Worm (Caenorhabditis elegans) whole organism, early embryonic: ENCODE results near the gene K02D10.2.

ENCODE experiments used
- B0310.2 ChIP-seq: sonication (generic microtip); optimal IDR thresholded peaks from 2 replicates; lab custom pipeline; 2016; ENCODE audit warnings: mild to moderate bottlenecking, missing genetic modification characterization, missing compliant biosample characterization
- F13C5.2 ChIP-seq: sonication (generic microtip); optimal IDR thresholded peaks from 2 replicates; lab custom pipeline; 2017; ENCODE audit warnings: mild to moderate bottlenecking, missing genetic modification characterization, inconsistent platforms, missing compliant biosample characterization
- aly-1 ChIP-seq: sonication (generic microtip); optimal IDR thresholded peaks from 2 replicates; lab custom pipeline; 2016; ENCODE audit warnings: missing genetic modification characterization, missing compliant biosample characterization
- ama-1 ChIP-seq: fragments of 150-350 bp; optimal IDR thresholded peaks from 2 replicates; lab custom pipeline; 2014
- ceh-13 ChIP-seq: fragments of 200-800 bp; sonication (Bioruptor generic); optimal IDR thresholded peaks from 2 replicates; lab custom pipeline; 2018; ENCODE audit warnings: mild to moderate bottlenecking, missing genetic modification characterization, missing compliant biosample characterization
- ceh-36 ChIP-seq: sonication (generic microtip); optimal IDR thresholded peaks from 2 replicates; lab custom pipeline; 2016; ENCODE audit warnings: missing genetic modification characterization, inconsistent platforms, missing compliant biosample characterization
- ets-7 ChIP-seq: sonication (generic microtip); optimal IDR thresholded peaks from 2 replicates; lab custom pipeline; 2016; ENCODE audit warnings: missing genotype, missing genetic modification characterization, missing compliant biosample characterization
- flt-1 ChIP-seq: fragments of 200-800 bp; sonication (Bioruptor generic); IDR thresholded peaks from 2 replicates; pipeline ENCODE4 v1.3.6; 2022; ENCODE audit warnings: missing genetic modification characterization, missing compliant biosample characterization
- hmbx-1 ChIP-seq: sonication (generic microtip); optimal IDR thresholded peaks from 2 replicates; lab custom pipeline; 2016; ENCODE audit warnings: mild to moderate bottlenecking, missing genetic modification characterization, missing compliant biosample characterization
- hmg-4 ChIP-seq: fragments of 200-800 bp; sonication (Bioruptor generic); optimal IDR thresholded peaks from 2 replicates; lab custom pipeline; 2018; ENCODE audit warnings: mild to moderate bottlenecking, missing genetic modification characterization, missing compliant biosample characterization
- hnd-1 ChIP-seq: sonication (generic microtip); optimal IDR thresholded peaks from 2 replicates; lab custom pipeline; 2016; ENCODE audit warnings: missing genetic modification characterization, missing compliant biosample characterization
- pes-1 ChIP-seq: fragments of 200-800 bp; sonication (Bioruptor generic); IDR thresholded peaks from 2 replicates; pipeline ENCODE4 v1.3.6; 2022; ENCODE audit warnings: missing genetic modification reagents, missing genetic modification characterization, missing compliant biosample characterization
- scrt-1 ChIP-seq: fragments of 200-800 bp; sonication (Bioruptor generic); IDR thresholded peaks from 2 replicates; pipeline ENCODE4 v1.3.6; 2022; ENCODE audit warnings: missing genetic modification characterization, missing compliant biosample characterization
- sea-1 ChIP-seq: fragments of 200-800 bp; sonication (Bioruptor generic); conservative IDR thresholded peaks from 2 replicates; pipeline ENCODE4 v1.3.6; 2022; ENCODE audit warnings: missing genetic modification characterization, missing compliant biosample characterization
- tbx-11 ChIP-seq: fragments of 200-800 bp; sonication (Bioruptor generic); IDR thresholded peaks from 2 replicates; pipeline ENCODE4 v1.3.6; 2022; ENCODE audit warnings: missing genetic modification characterization, missing compliant biosample characterization
- tbx-37 ChIP-seq: fragments of 200-800 bp; sonication (Bioruptor generic); conservative IDR thresholded peaks from 2 replicates; pipeline ENCODE4 v1.3.6; 2022; ENCODE audit warnings: missing genetic modification reagents, missing genetic modification characterization, missing compliant biosample characterization
- tra-4 ChIP-seq: sonication (generic microtip); optimal IDR thresholded peaks from 2 replicates; lab custom pipeline; 2017; ENCODE audit warnings: missing genetic modification characterization, missing compliant biosample characterization

K02D10.2 gene

ce11 chrIII:8749487-8749886, 21.6 kb downstream of the K02D10.2 start, which contains the start of gene sma-2:
sma-2 (plus strand) TSS chrIII:8749680.
- TF ChIP-seq aly-1 (tag; lab: Kevin White, UChicago) (no peak), tra-4 (tag; lab: Kevin White, UChicago) (no peak), scrt-1 (GFP tag; lab: Robert Waterston, UW) (no peak), hmg-4 (GFP tag; lab: Kevin White, UChicago) (no peak), hnd-1 (tag; lab: Kevin White, UChicago) (no peak), flt-1 (GFP tag; lab: Robert Waterston, UW) (no peak)

ce11 chrIII:8748620-8749019, 22.4 kb downstream of the K02D10.2 start:
- TF ChIP-seq tbx-37 (GFP tag; lab: Robert Waterston, UW) (no peak), ceh-36 (no peak), pes-1 (GFP tag; lab: Robert Waterston, UW) (no peak), ets-7 (tag; lab: Kevin White, UChicago) (no peak), F13C5.2 (tag; lab: Kevin White, UChicago) (no peak), hmbx-1 (tag; lab: Kevin White, UChicago) (no peak), aly-1 (tag; lab: Kevin White, UChicago) (no peak), tra-4 (tag; lab: Kevin White, UChicago) (no peak), ceh-13 (GFP tag; lab: Kevin White, UChicago) (no peak), B0310.2 (no peak), hnd-1 (tag; lab: Kevin White, UChicago) (no peak), scrt-1 (GFP tag; lab: Robert Waterston, UW) (no peak), ama-1 (lab: Kevin White, UChicago) (no peak), hmg-4 (GFP tag; lab: Kevin White, UChicago) (no peak), sea-1 (GFP tag; lab: Robert Waterston, UW) (no peak), flt-1 (GFP tag; lab: Robert Waterston, UW) (no peak)

- TF ChIP-seq ceh-13 (GFP tag; lab: Kevin White, UChicago), result no peak
- TF ChIP-seq hmbx-1 (tag; lab: Kevin White, UChicago), result no peak
- no peak for TF ChIP-seq hnd-1 (tag; lab: Kevin White, UChicago)
- TF ChIP-seq aly-1 (tag; lab: Kevin White, UChicago), result no peak
- TF ChIP-seq tbx-37 (GFP tag; lab: Robert Waterston, UW), result no peak
Observed at ce11 chrIII:8745214-8745613, 25.8 kb downstream of the K02D10.2 start.

DNA sequence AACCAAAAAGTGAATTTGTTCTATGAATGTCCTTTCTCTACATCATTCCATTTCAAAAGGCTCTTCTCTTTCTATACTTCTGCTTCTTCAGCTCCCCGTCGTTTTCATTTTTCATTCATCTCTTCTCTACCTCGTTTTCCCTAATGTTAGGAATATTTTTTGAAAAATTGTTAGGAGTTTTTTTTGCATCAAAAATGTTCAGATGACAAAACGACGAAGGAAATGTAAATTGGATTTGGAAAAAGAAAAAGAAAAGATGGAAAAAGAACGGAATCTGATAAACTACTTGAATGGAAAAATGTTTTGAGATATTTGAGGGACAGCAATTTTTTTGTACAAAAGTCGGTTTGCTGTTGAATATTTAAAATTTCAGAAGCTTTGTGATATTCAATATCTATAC, 26.3 kb downstream of the K02D10.2 start:
- no peak for TF ChIP-seq sea-1 (GFP tag; lab: Robert Waterston, UW)
- no peak for TF ChIP-seq B0310.2
- no peak for TF ChIP-seq ceh-36
- no peak for TF ChIP-seq ets-7 (tag; lab: Kevin White, UChicago)
- TF ChIP-seq hnd-1 (tag; lab: Kevin White, UChicago), result no peak
- no peak for TF ChIP-seq F13C5.2 (tag; lab: Kevin White, UChicago)
- no peak for TF ChIP-seq tra-4 (tag; lab: Kevin White, UChicago)
- TF ChIP-seq pes-1 (GFP tag; lab: Robert Waterston, UW), result no peak
- no peak for TF ChIP-seq tbx-11
- no peak for TF ChIP-seq ceh-13 (GFP tag; lab: Kevin White, UChicago)
- no peak for TF ChIP-seq tbx-37 (GFP tag; lab: Robert Waterston, UW)
- no peak for TF ChIP-seq ama-1 (lab: Kevin White, UChicago)
- no peak for TF ChIP-seq aly-1 (tag; lab: Kevin White, UChicago)
- no peak for TF ChIP-seq flt-1 (GFP tag; lab: Robert Waterston, UW)
- TF ChIP-seq scrt-1 (GFP tag; lab: Robert Waterston, UW), result no peak

ce11 chrIII:8743796-8744404, 27.2 kb downstream of the K02D10.2 start, which contains the start of gene ZK370.6:
ZK370.6 (minus strand) TSS chrIII:8743846.
- no peak for TF ChIP-seq scrt-1 (GFP tag; lab: Robert Waterston, UW)
- TF ChIP-seq ets-7 (tag; lab: Kevin White, UChicago), result no peak
- no peak for TF ChIP-seq hmbx-1 (tag; lab: Kevin White, UChicago)
- TF ChIP-seq tbx-11, result no peak
- no peak for TF ChIP-seq pes-1 (GFP tag; lab: Robert Waterston, UW)
- TF ChIP-seq ceh-36, result no peak
- no peak for TF ChIP-seq aly-1 (tag; lab: Kevin White, UChicago)
- no peak for TF ChIP-seq tra-4 (tag; lab: Kevin White, UChicago)
- TF ChIP-seq ceh-13 (GFP tag; lab: Kevin White, UChicago), result no peak
- no peak for TF ChIP-seq F13C5.2 (tag; lab: Kevin White, UChicago)
- no peak for TF ChIP-seq flt-1 (GFP tag; lab: Robert Waterston, UW)
- TF ChIP-seq tbx-37 (GFP tag; lab: Robert Waterston, UW), result no peak
- no peak for TF ChIP-seq ama-1 (lab: Kevin White, UChicago)
- no peak for TF ChIP-seq B0310.2

DNA sequence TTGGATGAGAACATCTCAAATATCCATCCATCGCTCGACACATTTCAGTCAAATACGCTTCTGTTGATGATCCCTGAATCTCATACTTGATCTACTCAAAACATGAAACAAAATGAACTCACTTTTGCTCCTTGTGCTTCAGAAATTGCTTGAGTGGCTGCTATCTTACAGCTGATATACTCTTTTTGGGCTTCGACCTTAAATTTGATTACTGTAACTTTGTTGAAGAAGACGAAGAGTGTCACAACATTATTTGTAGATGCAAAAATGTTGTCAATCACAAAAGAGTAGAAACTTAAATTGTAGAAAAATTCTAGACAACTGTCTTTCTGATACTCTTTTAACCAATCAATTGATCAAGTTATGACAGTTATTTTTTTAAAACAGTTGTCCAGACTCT, 28.5 kb downstream of the K02D10.2 start:
- TF ChIP-seq pes-1 (GFP tag; lab: Robert Waterston, UW) (no peak), sea-1 (GFP tag; lab: Robert Waterston, UW) (no peak), ceh-13 (GFP tag; lab: Kevin White, UChicago) (no peak), ceh-36 (no peak), flt-1 (GFP tag; lab: Robert Waterston, UW) (no peak), aly-1 (tag; lab: Kevin White, UChicago) (no peak), ets-7 (tag; lab: Kevin White, UChicago) (no peak)

DNA sequence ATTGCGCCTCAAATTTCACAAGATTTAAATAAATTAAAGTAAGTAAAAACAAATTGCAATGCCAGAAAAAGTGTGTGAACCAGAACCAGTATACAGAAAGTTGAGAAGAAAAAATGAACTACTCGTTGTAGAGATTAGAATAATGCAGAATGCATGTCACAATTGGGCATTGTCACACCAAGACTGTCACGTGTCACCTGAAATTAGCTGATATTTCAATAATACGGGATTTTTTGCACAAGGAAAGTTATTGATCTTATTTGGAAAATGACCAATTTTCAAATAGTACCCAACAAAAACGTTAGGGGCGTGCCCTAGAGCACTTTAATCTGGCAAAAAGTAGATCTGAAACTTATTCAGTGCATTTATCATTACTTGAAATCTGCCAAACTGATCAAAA, 29.1 kb downstream of the K02D10.2 start:
- TF ChIP-seq hnd-1 (tag; lab: Kevin White, UChicago) (no peak), tbx-11 (no peak), B0310.2 (no peak), pes-1 (GFP tag; lab: Robert Waterston, UW) (no peak), ets-7 (tag; lab: Kevin White, UChicago) (no peak), ceh-36 (no peak), tbx-37 (GFP tag; lab: Robert Waterston, UW) (no peak), ceh-13 (GFP tag; lab: Kevin White, UChicago) (no peak), F13C5.2 (tag; lab: Kevin White, UChicago) (no peak), hmg-4 (GFP tag; lab: Kevin White, UChicago) (no peak), scrt-1 (GFP tag; lab: Robert Waterston, UW) (no peak), flt-1 (GFP tag; lab: Robert Waterston, UW) (no peak), hmbx-1 (tag; lab: Kevin White, UChicago) (no peak)
